Worm (Caenorhabditis elegans) whole organism, L3 larva: Measurements from ENCODE around the gene rnh-1.2.

Experiments used
- aly-2 ChIP-seq: fragments of 150-350 bp; optimal IDR thresholded peaks from 2 replicates; lab custom pipeline; 2014; ENCODE audit warnings: missing biosample characterization, missing genetic modification characterization
- ama-1 ChIP-seq: fragments of 150-350 bp; optimal IDR thresholded peaks from 2 replicates; lab custom pipeline; 2018
- ceh-28 ChIP-seq: fragments of 150-350 bp; optimal IDR thresholded peaks from 2 replicates; lab custom pipeline; 2014; ENCODE audit warnings: missing biosample characterization, missing genetic modification reagents, missing genetic modification characterization
- egl-5 ChIP-seq: fragments of 150-350 bp; optimal IDR thresholded peaks from 2 replicates; lab custom pipeline; 2017; ENCODE audit warnings: missing biosample characterization, missing genetic modification reagents, missing genetic modification characterization, inconsistent platforms
- elt-1 ChIP-seq: fragments of 150-350 bp; optimal IDR thresholded peaks from 2 replicates; lab custom pipeline; 2014; ENCODE audit warnings: missing biosample characterization, missing genetic modification characterization
- fos-1 ChIP-seq: fragments of 150-350 bp; optimal IDR thresholded peaks from 2 replicates; lab custom pipeline; 2014; ENCODE audit warnings: missing biosample characterization, missing genetic modification characterization
- jun-1 ChIP-seq: fragments of 150-350 bp; optimal IDR thresholded peaks from 2 replicates; lab custom pipeline; 2014; ENCODE audit warnings: missing biosample characterization, missing genetic modification reagents, missing genetic modification characterization
- nhr-237 ChIP-seq: fragments of 150-350 bp; optimal IDR thresholded peaks from 2 replicates; lab custom pipeline; 2014; ENCODE audit warnings: missing biosample characterization, missing genetic modification characterization
- nhr-25 ChIP-seq: sonication (generic microtip); optimal IDR thresholded peaks from 2 replicates; lab custom pipeline; 2017; ENCODE audit warnings: missing biosample characterization, missing genetic modification characterization
- nhr-76 ChIP-seq: fragments of 150-350 bp; sonication (generic microtip); optimal IDR thresholded peaks from 5 replicates; lab custom pipeline; 2014; ENCODE audit warnings: missing biosample characterization, missing genetic modification characterization
- nhr-77 ChIP-seq: fragments of 150-350 bp; optimal IDR thresholded peaks from 2 replicates; lab custom pipeline; 2014; ENCODE audit warnings: missing biosample characterization, missing genetic modification characterization
- unc-62 ChIP-seq: fragments of 150-350 bp; sonication (generic microtip); optimal IDR thresholded peaks from 4 replicates; lab custom pipeline; 2014; ENCODE audit warnings: missing biosample characterization, missing genetic modification reagents, missing genetic modification characterization
- ztf-4 ChIP-seq: fragments of 150-350 bp; optimal IDR thresholded peaks from 2 replicates; lab custom pipeline; 2014; ENCODE audit warnings: missing biosample characterization, missing genetic modification characterization

DNA sequence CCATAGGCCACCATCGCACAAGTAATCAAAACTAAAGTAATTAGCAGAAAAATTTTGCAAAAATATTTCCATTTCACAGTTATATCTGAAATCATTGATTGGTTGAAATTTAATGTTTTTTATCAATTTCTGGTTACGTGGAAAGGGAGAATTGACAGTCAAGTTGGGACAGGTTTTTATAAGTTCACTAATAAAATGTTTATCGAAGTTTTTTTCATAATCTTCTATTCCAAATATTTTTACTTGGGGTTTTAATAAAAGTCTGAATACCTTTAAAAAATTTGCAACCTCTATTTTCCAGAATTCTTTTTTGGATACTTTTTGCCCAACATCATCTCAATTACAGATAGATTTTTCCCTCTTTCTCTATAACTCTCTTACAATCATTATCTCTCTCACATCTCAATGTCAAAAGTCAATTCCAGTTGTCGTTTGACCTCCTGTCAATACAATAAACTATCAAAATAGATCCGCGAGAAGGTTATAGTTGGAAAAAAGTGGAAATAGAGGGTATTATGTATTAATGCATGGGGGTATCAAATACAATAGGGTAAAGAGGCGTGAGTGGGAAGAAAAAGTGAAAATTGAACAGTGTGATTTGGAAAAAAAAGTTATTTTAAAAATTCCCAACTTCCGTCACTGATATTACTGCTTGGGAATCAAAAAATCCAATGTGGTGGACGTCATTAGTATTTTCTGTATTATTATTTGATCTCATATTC, 32.8 kb upstream of the rnh-1.2 start, which contains the start of the genes chil-2 and ctsa-3.2:
- TF ChIP-seq ceh-28 (tag; lab: Kevin White, UChicago) = no peak
- no peak for TF ChIP-seq ztf-4 (tag; lab: Kevin White, UChicago)
- no peak for TF ChIP-seq nhr-25 (tag; lab: Kevin White, UChicago)
- no peak for TF ChIP-seq aly-2 (tag; lab: Kevin White, UChicago)
- no peak for TF ChIP-seq ama-1 (lab: Kevin White, UChicago)
- no peak for TF ChIP-seq fos-1 (tag; lab: Kevin White, UChicago)
- TF ChIP-seq elt-1 (tag; lab: Kevin White, UChicago) = no peak
- no peak for TF ChIP-seq nhr-76
- TF ChIP-seq nhr-77 (tag; lab: Kevin White, UChicago) = no peak
- no peak for TF ChIP-seq nhr-237 (tag; lab: Kevin White, UChicago)
- no peak for TF ChIP-seq jun-1 (tag; lab: Kevin White, UChicago)
- no peak for TF ChIP-seq unc-62 (GFP tag; lab: Kevin White, UChicago)
- no peak for TF ChIP-seq egl-5 (tag; lab: Kevin White, UChicago)
